Worm (Caenorhabditis elegans): Measurements from ENCODE around the gene K02B2.6.

K02B2.6 gene

DNA sequence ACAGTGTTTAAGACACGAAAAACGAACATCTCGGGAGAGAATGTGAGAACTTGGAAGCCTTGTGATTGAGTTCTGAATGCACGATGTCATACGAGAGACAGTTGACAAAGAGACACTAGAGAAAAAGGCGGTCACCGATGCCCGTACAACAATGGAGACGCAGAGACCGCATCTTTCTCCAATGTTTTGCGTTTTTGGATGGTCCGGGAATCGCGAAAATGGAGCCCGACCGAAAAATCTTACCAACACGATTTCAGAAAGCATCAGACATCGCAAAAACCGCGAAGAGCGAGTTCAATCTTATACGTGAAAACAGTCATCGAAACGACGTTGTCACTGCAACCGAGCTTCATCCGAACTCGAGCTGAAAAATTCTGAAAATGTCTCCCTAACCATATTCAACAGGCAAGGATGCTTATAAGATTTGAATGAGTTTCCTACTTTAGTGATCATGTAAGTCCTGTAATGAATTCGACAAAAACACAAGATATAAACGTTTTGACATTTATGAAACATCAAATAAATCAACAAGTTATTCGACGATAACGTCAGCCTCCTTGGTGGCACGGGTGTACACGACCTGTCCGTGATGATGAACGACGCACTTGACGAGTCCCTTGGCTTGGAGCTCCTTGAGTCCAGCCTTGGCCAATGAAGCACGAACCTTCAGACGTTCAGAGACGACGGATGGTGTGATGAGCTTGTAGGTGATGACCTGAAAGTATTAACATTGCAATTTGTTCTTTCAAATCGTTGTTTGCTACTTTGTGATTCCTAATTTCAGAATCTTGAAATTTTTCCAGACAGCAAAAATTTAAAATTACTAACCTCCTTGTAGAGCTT, 15.2 kb downstream of the K02B2.6 start, which contains the start of gene inx-7 (continued):
- TF ChIP-seq rcor-1 (GFP tag; IDR thresholded peaks at IDR 0.05) (peak; percentile 83), nhr-179 (tag; optimal IDR thresholded peaks at IDR 0.05) (no peak), ztf-28 (GFP tag; IDR thresholded peaks at IDR 0.05) (no peak), cebp-1 (GFP tag; IDR thresholded peaks at IDR 0.05) (no peak), cebp-1 (tag; optimal IDR thresholded peaks at IDR 0.05) (peak; percentile 20), Y95B8A.8 (GFP tag; IDR thresholded peaks at IDR 0.05) (no peak; the same call in 1 of the 2 replicates), die-1 (tag; optimal IDR thresholded peaks at IDR 0.05) (peak; percentile 41), snpc-1.1 (tag; optimal IDR thresholded peaks at IDR 0.05; ENCODE audit: insufficient read depth) (peak; percentile 51), egrh-3 (GFP tag; IDR thresholded peaks at IDR 0.05) (no peak), rpc-1 (optimal IDR thresholded peaks at IDR 0.05) (no peak), rpc-1 (tag; optimal IDR thresholded peaks at IDR 0.05) (no peak), zim-3 (tag; optimal IDR thresholded peaks at IDR 0.05) (no peak), mxl-1 (tag; optimal IDR thresholded peaks at IDR 0.05) (peak; percentile 11), snpc-3.4 (tag; optimal IDR thresholded peaks at IDR 0.05) (peak; percentile 70), pbrm-1 (GFP tag; IDR thresholded peaks at IDR 0.05) (0 out of 2 replicates have a peak, but pooled peaks have one; percentile 45), let-607 (tag; optimal IDR thresholded peaks at IDR 0.05) (no peak), tbx-9 (tag; optimal IDR thresholded peaks at IDR 0.05; ENCODE audit: borderline replicate concordance) (no peak), ama-1 (optimal IDR thresholded peaks at IDR 0.05) (no peak), ama-1 (GFP tag; optimal IDR thresholded peaks at IDR 0.05) (peak; percentile 34 to 88), atf-7 (tag; optimal IDR thresholded peaks at IDR 0.05) (no peak), madf-6 (GFP tag; IDR thresholded peaks at IDR 0.05) (peak; percentile 82), Y53F4B.3 (GFP tag; IDR thresholded peaks at IDR 0.05) (no peak), ztf-26 (tag; optimal IDR thresholded peaks at IDR 0.05) (no peak), aptf-3 (GFP tag; IDR thresholded peaks at IDR 0.05) (0 out of 2 replicates have a peak, but pooled peaks have one; percentile 73), aptf-2 (GFP tag; conservative IDR thresholded peaks at IDR 0.05) (no peak), dpl-1 (GFP tag; optimal IDR thresholded peaks at IDR 0.05) (no peak), ceh-58 (GFP tag; IDR thresholded peaks at IDR 0.05) (no peak), egl-18 (GFP tag; IDR thresholded peaks at IDR 0.05) (no peak), sdz-38 (tag; optimal IDR thresholded peaks at IDR 0.05) (no peak), lin-54 (GFP tag; optimal IDR thresholded peaks at IDR 0.05) (peak; percentile 70), dpff-1 (tag; optimal IDR thresholded peaks at IDR 0.05) (no peak), ztf-3 (GFP tag; optimal IDR thresholded peaks at IDR 0.05) (no peak), ets-4 (GFP tag; optimal IDR thresholded peaks at IDR 0.05) (peak; percentile 67), somi-1 (GFP tag; optimal IDR thresholded peaks at IDR 0.05) (no peak), dox-1 (GFP tag; IDR thresholded peaks at IDR 0.05) (peak; percentile 64), efl-1 (GFP tag; optimal IDR thresholded peaks at IDR 0.05) (peak; percentile 27), hsf-1 (GFP tag; IDR thresholded peaks at IDR 0.05) (peak; percentile 76; the same call in 1 of the 2 replicates), F22D6.2 (tag; optimal IDR thresholded peaks at IDR 0.05) (no peak), unc-62 (GFP tag; optimal IDR thresholded peaks at IDR 0.05) (no peak), mel-28 (tag; optimal IDR thresholded peaks at IDR 0.05; ENCODE audit: borderline replicate concordance) (no peak), nhr-27 (tag; optimal IDR thresholded peaks at IDR 0.05) (no peak), madf-8 (GFP tag; conservative IDR thresholded peaks at IDR 0.05) (no peak), madf-10 (tag; optimal IDR thresholded peaks at IDR 0.05) (no peak), K11D2.4 (GFP tag; IDR thresholded peaks at IDR 0.05) (no peak), ceh-100 (GFP tag; IDR thresholded peaks at IDR 0.05) (peak; percentile 63), T26A5.8 (tag; optimal IDR thresholded peaks at IDR 0.05) (no peak), B0019.2 (GFP tag; conservative IDR thresholded peaks at IDR 0.05) (no peak), attf-5 (GFP tag; optimal IDR thresholded peaks at IDR 0.05) (no peak), ztf-22 (GFP tag; optimal IDR thresholded peaks at IDR 0.05) (no peak)
